Worm (Caenorhabditis elegans): ENCODE measurements around the gene ceh-40.

ce11 chrX:12282911-12283310 is 37.7 kb downstream of the ceh-40 start, which contains the start of gene C04B4.2:
- no peak for TF ChIP-seq zag-1 (tag; optimal IDR thresholded peaks at IDR 0.05)
- TF ChIP-seq nhr-10 (tag; optimal IDR thresholded peaks at IDR 0.05): no peak
- no peak for TF ChIP-seq sma-9 (GFP tag; optimal IDR thresholded peaks at IDR 0.05)
- no peak for TF ChIP-seq sma-9 (tag; optimal IDR thresholded peaks at IDR 0.05)
- TF ChIP-seq F13H6.1 (tag; optimal IDR thresholded peaks at IDR 0.05): no peak
- no peak for TF ChIP-seq ceh-82 (tag; optimal IDR thresholded peaks at IDR 0.05)
- TF ChIP-seq nhr-25 (tag; optimal IDR thresholded peaks at IDR 0.05): no peak
- no peak for TF ChIP-seq R02D3.7 (tag; optimal IDR thresholded peaks at IDR 0.05)
- TF ChIP-seq nhr-237 (tag; optimal IDR thresholded peaks at IDR 0.05): no peak
- TF ChIP-seq unc-62 (GFP tag; optimal IDR thresholded peaks at IDR 0.05): no peak
- TF ChIP-seq peb-1 (tag; optimal IDR thresholded peaks at IDR 0.05): no peak
- no peak for TF ChIP-seq nhr-11 (tag; optimal IDR thresholded peaks at IDR 0.05)
- TF ChIP-seq egl-27 (tag; optimal IDR thresholded peaks at IDR 0.05): no peak
- TF ChIP-seq lsy-2 (tag; optimal IDR thresholded peaks at IDR 0.05): no peak
